Worm (Caenorhabditis elegans): ENCODE results near the gene T04F3.5.
A peak's percentile ranks its signal among the peaks of the same experiment; 100 is the strongest.

Gene T04F3.5

DNA sequence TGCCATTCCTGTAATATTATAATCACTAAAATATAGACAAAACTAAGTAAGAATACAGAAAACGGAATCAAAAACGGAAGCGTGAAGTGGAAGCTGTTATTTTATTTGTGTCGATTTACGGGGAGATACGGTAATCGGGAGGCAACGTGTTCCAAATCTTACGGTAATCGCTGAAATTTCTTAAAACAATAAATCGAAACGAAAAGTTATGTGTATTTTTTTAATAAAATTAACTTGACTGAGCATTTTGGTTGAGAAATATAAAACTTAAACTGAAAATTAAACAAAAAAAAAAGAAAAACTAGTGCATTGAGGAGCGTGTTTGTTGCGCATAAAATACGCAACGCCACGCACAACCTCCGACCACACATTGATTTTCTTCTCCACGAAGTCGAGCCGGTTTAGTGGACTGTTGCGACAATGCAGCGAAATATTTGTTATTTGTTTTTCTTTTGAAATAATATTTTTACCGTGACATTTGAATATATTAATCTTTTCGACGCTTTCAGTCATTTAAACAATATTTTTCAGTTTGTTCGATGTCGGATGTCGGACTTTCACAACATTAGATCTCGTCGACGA is 4.0 kb downstream of the T04F3.5 start, which contains the start of the genes F55A11.1 and syx-5 (continued):
- TF ChIP-seq ceh-28 (tag; optimal IDR thresholded peaks at IDR 0.05) (no peak), ZK337.2 (GFP tag; IDR thresholded peaks at IDR 0.05) (no peak), zip-2 (tag; optimal IDR thresholded peaks at IDR 0.05) (peak; percentile 33), D1046.2 (GFP tag; IDR thresholded peaks at IDR 0.05) (no peak), jun-1 (tag; optimal IDR thresholded peaks at IDR 0.05) (peak; percentile 10), F26F4.8 (GFP tag; conservative IDR thresholded peaks at IDR 0.05) (no peak), lsy-2 (tag; optimal IDR thresholded peaks at IDR 0.05) (peak; percentile 99 to 100), nhr-42 (GFP tag; IDR thresholded peaks at IDR 0.05) (peak; percentile 76; the same call in 1 of the 2 replicates), aha-1 (tag) (no peak), tag-97 (GFP tag; IDR thresholded peaks at IDR 0.05) (no peak), ama-1 (optimal IDR thresholded peaks at IDR 0.05) (no peak), nhr-237 (tag; optimal IDR thresholded peaks at IDR 0.05) (no peak), daf-16 (GFP tag; optimal IDR thresholded peaks at IDR 0.05) (peak; percentile 50 to 89), daf-16 (tag; optimal IDR thresholded peaks at IDR 0.05) (peak; percentile 58), aly-2 (tag; optimal IDR thresholded peaks at IDR 0.05) (no peak), mdt-29 (GFP tag; IDR thresholded peaks at IDR 0.05) (no peak), fkh-10 (GFP tag; optimal IDR thresholded peaks at IDR 0.05) (peak; percentile 76), Y75B8A.6 (GFP tag; IDR thresholded peaks at IDR 0.05) (no peak), nhr-10 (tag; optimal IDR thresholded peaks at IDR 0.05) (no peak), dmd-9 (GFP tag; IDR thresholded peaks at IDR 0.05) (no peak), unc-39 (tag; optimal IDR thresholded peaks at IDR 0.05) (no peak), lin-1 (GFP tag; IDR thresholded peaks at IDR 0.05) (0 out of 2 replicates have a peak, but pooled peaks have one; percentile 43), nhr-28 (tag; optimal IDR thresholded peaks at IDR 0.05) (peak; percentile 43), pqm-1 (tag; optimal IDR thresholded peaks at IDR 0.05) (peak; percentile 7), madf-9 (GFP tag; conservative IDR thresholded peaks at IDR 0.05) (no peak), hlh-11 (tag; optimal IDR thresholded peaks at IDR 0.05) (peak; percentile 86), ceh-44 (GFP tag; IDR thresholded peaks at IDR 0.05) (no peak), R02D3.7 (tag; optimal IDR thresholded peaks at IDR 0.05) (peak; percentile 84), hlh-30 (tag; optimal IDR thresholded peaks at IDR 0.05; ENCODE audit: insufficient read depth) (peak; percentile 78), T20F7.1 (GFP tag; optimal IDR thresholded peaks at IDR 0.05) (peak; percentile 87), ceh-32 (tag; optimal IDR thresholded peaks at IDR 0.05; ENCODE audit: poor library complexity) (peak; percentile 42), arid-1 (GFP tag; conservative IDR thresholded peaks at IDR 0.05) (0 out of 2 replicates have a peak, but pooled peaks have one; percentile 21), duxl-1 (tag; optimal IDR thresholded peaks at IDR 0.05; ENCODE audit: poor library complexity) (no peak), ZK546.5 (tag; optimal IDR thresholded peaks at IDR 0.05) (no peak), tra-1 (GFP tag; IDR thresholded peaks at IDR 0.05) (no peak), ztf-7 (tag; optimal IDR thresholded peaks at IDR 0.05) (peak; percentile 83), unc-130 (GFP tag; optimal IDR thresholded peaks at IDR 0.05) (peak; percentile 18), rbr-2 (tag; optimal IDR thresholded peaks at IDR 0.05) (peak; percentile 90), F49E8.2 (tag; optimal IDR thresholded peaks at IDR 0.05; ENCODE audit: borderline replicate concordance) (peak; percentile 9), lim-7 (GFP tag; IDR thresholded peaks at IDR 0.05) (no peak), lin-13 (GFP tag; optimal IDR thresholded peaks at IDR 0.05) (peak; percentile 71), T26A8.4 (GFP tag; IDR thresholded peaks at IDR 0.05) (peak; percentile 85), dpl-1 (GFP tag; optimal IDR thresholded peaks at IDR 0.05) (peak; percentile 71), mep-1 (tag; optimal IDR thresholded peaks at IDR 0.05) (peak; percentile 89), nhr-48 (tag; optimal IDR thresholded peaks at IDR 0.05) (peak; percentile 87), ztf-11 (tag; optimal IDR thresholded peaks at IDR 0.05) (no peak), nhr-6 (tag; optimal IDR thresholded peaks at IDR 0.05) (peak; percentile 59), Y48G9A.11 (GFP tag; IDR thresholded peaks at IDR 0.05) (no peak), ceh-82 (tag; optimal IDR thresholded peaks at IDR 0.05) (no peak), snpc-1.2 (GFP tag; IDR thresholded peaks at IDR 0.05) (0 out of 2 replicates have a peak, but pooled peaks have one; percentile 9), F37D6.2 (tag; optimal IDR thresholded peaks at IDR 0.05) (peak; percentile 75), zag-1 (tag; optimal IDR thresholded peaks at IDR 0.05) (no peak)
